Worm (Caenorhabditis elegans): Measurements from ENCODE around the gene coh-1.

DNA sequence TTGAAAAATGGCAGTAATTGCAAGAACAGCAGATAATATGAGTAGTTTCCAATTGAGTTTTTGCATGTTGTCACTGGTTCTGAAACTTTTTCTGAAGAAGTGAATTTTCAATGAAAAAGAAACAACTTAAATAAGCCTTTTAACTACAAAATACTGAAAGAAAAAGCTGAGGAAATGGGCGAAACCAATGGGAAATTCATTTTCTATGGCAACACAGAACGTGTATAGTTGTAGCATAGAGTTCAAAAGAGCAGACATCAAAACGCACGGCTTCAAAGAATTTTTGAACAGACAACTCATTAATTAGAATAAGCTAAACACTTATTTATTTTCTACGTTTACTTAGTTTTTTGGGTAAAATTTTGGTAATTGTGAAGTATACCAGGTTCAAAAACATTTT, 18.2 kb upstream of the coh-1 start, which contains the start of gene F48E3.2:
- TF ChIP-seq spr-1 (tag; optimal IDR thresholded peaks at IDR 0.05) (no peak), snpc-4 (tag; optimal IDR thresholded peaks at IDR 0.05) (no peak), nhr-28 (tag; optimal IDR thresholded peaks at IDR 0.05) (no peak), arid-1 (GFP tag; conservative IDR thresholded peaks at IDR 0.05) (no peak), fkh-10 (GFP tag; optimal IDR thresholded peaks at IDR 0.05) (no peak), nhr-102 (tag; optimal IDR thresholded peaks at IDR 0.05) (no peak), dve-1 (tag; optimal IDR thresholded peaks at IDR 0.05; ENCODE audit: insufficient read depth) (no peak), nhr-76 (tag; optimal IDR thresholded peaks at IDR 0.05) (no peak), unc-130 (GFP tag; optimal IDR thresholded peaks at IDR 0.05) (no peak), ctbp-1 (GFP tag; IDR thresholded peaks at IDR 0.05) (no peak), dpl-1 (GFP tag; optimal IDR thresholded peaks at IDR 0.05) (no peak), ama-1 (optimal IDR thresholded peaks at IDR 0.05) (no peak), lir-3 (tag; optimal IDR thresholded peaks at IDR 0.05) (no peak), jun-1 (tag; optimal IDR thresholded peaks at IDR 0.05) (no peak)
